Worm (Caenorhabditis elegans) whole organism, mixed stage, embryonic: ENCODE results near the gene rha-2.

Experiments
- hlh-1 ChIP-seq: fragments of 150-350 bp; optimal IDR thresholded peaks from 2 replicates; lab custom pipeline; 2014; ENCODE audit warnings: missing biosample characterization, missing genetic modification reagents, missing genetic modification characterization
- lin-13 ChIP-seq: fragments of 150-350 bp; optimal IDR thresholded peaks from 2 replicates; lab custom pipeline; 2014; ENCODE audit warnings: missing biosample characterization, missing genetic modification characterization
- lsy-2 ChIP-seq: fragments of 150-350 bp; optimal IDR thresholded peaks from 2 replicates; lab custom pipeline; 2014; ENCODE audit warnings: missing biosample characterization, missing genetic modification characterization
- mep-1 ChIP-seq: fragments of 150-350 bp; optimal IDR thresholded peaks from 2 replicates; lab custom pipeline; 2017; ENCODE audit warnings: missing biosample characterization, missing genetic modification reagents, missing genetic modification characterization, inconsistent platforms
- mls-2 ChIP-seq: sonication (generic microtip); optimal IDR thresholded peaks from 2 replicates; lab custom pipeline; 2016; ENCODE audit warnings: mild to moderate bottlenecking, missing genetic modification characterization, moderate library complexity, missing compliant biosample characterization
- nhr-12 ChIP-seq: fragments of 150-350 bp; optimal IDR thresholded peaks from 2 replicates; lab custom pipeline; 2014; ENCODE audit warnings: missing biosample characterization, missing genetic modification characterization
- nhr-2 ChIP-seq: fragments of 150-350 bp; optimal IDR thresholded peaks from 2 replicates; lab custom pipeline; 2014; ENCODE audit warnings: missing biosample characterization, missing genetic modification characterization
- nhr-237 ChIP-seq: fragments of 150-350 bp; optimal IDR thresholded peaks from 2 replicates; lab custom pipeline; 2014; ENCODE audit warnings: missing biosample characterization, missing genetic modification characterization
- nhr-28 ChIP-seq: fragments of 150-350 bp; optimal IDR thresholded peaks from 2 replicates; lab custom pipeline; 2014; ENCODE audit warnings: missing biosample characterization, missing genetic modification characterization
- pha-4 ChIP-seq: fragments of 150-350 bp; optimal IDR thresholded peaks from 2 replicates; lab custom pipeline; 2018; ENCODE audit warnings: missing biosample characterization, missing genetic modification reagents, missing genetic modification characterization
- snpc-4 ChIP-seq: fragments of 150-350 bp; optimal IDR thresholded peaks from 2 replicates; lab custom pipeline; 2014; ENCODE audit warnings: missing biosample characterization, missing genetic modification characterization

- TF ChIP-seq pha-4 (no peak), nhr-28 (tag; lab: Kevin White, UChicago) (no peak), nhr-2 (no peak), hlh-1 (tag; lab: Kevin White, UChicago) (no peak), snpc-4 (tag; lab: Kevin White, UChicago) (no peak), nhr-237 (tag; lab: Kevin White, UChicago) (no peak), mep-1 (no peak), nhr-12 (no peak), lsy-2 (tag; lab: Kevin White, UChicago) (no peak), lin-13 (tag; lab: Kevin White, UChicago) (no peak), mls-2 (tag; lab: Kevin White, UChicago) (no peak)
These were observed 2.2 kb upstream of the rha-2 start, which contains the start of gene C06E1.11 for ce11 chrIII:8616587-8616986.
